Fruit fly (Drosophila melanogaster) whole organism, adult: ENCODE data around the gene CG10996.
A peak's percentile ranks its signal among the peaks of the same experiment; 100 is the strongest.

Experiments
- CG11617 ChIP-seq: fragments of 200-800 bp; sonication (Bioruptor generic); optimal IDR thresholded peaks from 2 replicates; lab custom pipeline; 2017; ENCODE audit warnings: mild to moderate bottlenecking, missing biosample characterization, missing genetic modification reagents, missing genetic modification characterization
- CG14711 ChIP-seq: fragments of 200-800 bp; sonication (Bioruptor generic); optimal IDR thresholded peaks from 2 replicates; lab custom pipeline; 2018; ENCODE audit warnings: missing biosample characterization, mild to moderate bottlenecking, missing genetic modification characterization, moderate library complexity
- CG33017 ChIP-seq: fragments of 200-800 bp; sonication (Bioruptor generic); optimal IDR thresholded peaks from 2 replicates; lab custom pipeline; 2018; ENCODE audit warnings: missing biosample characterization, mild to moderate bottlenecking, missing genetic modification characterization, moderate library complexity
- Clk ChIP-seq: fragments of 200-800 bp; sonication (Bioruptor generic); optimal IDR thresholded peaks from 2 replicates; lab custom pipeline; 2017; ENCODE audit warnings: missing biosample characterization, missing genetic modification characterization
- Hr96 ChIP-seq: fragments of 200-800 bp; sonication (Bioruptor generic); optimal IDR thresholded peaks from 2 replicates; lab custom pipeline; 2016; ENCODE audit warnings: missing biosample characterization, missing genetic modification characterization
- Mnt ChIP-seq: fragments of 200-800 bp; sonication (Bioruptor generic); optimal IDR thresholded peaks from 2 replicates; lab custom pipeline; 2016; ENCODE audit warnings: missing biosample characterization, mild to moderate bottlenecking, missing genetic modification characterization
- bab1 ChIP-seq: fragments of 200-800 bp; sonication (Bioruptor generic); optimal IDR thresholded peaks from 3 replicates; lab custom pipeline; 2019; ENCODE audit warnings: missing biosample characterization, mild to moderate bottlenecking, missing genetic modification characterization, moderate library complexity
- cic ChIP-seq: fragments of 200-800 bp; sonication (Bioruptor generic); optimal IDR thresholded peaks from 2 replicates; lab custom pipeline; 2017; ENCODE audit warnings: missing biosample characterization, mild to moderate bottlenecking, missing genetic modification characterization, moderate library complexity
- cnc ChIP-seq, 2 experiments: fragments of >200 bp; optimal IDR thresholded peaks; 2 replicates each; lab custom pipeline; 2017
- ovo ChIP-seq: fragments of 200-800 bp; sonication (Bioruptor generic); optimal IDR thresholded peaks from 2 replicates; lab custom pipeline; 2016; ENCODE audit warnings: missing biosample characterization, missing genetic modification characterization
- pad ChIP-seq: fragments of 200-800 bp; sonication (Bioruptor generic); optimal IDR thresholded peaks from 3 replicates; lab custom pipeline; 2017; ENCODE audit warnings: missing biosample characterization, missing genetic modification characterization, mild to moderate bottlenecking, moderate library complexity, missing genetic modification reagents
- tj ChIP-seq: fragments of 200-800 bp; sonication (Bioruptor generic); optimal IDR thresholded peaks from 3 replicates; lab custom pipeline; 2017; ENCODE audit warnings: missing biosample characterization, mild to moderate bottlenecking, missing genetic modification characterization, moderate library complexity
- toe ChIP-seq: fragments of 200-800 bp; sonication (Bioruptor generic); optimal IDR thresholded peaks from 2 replicates; lab custom pipeline; 2016; ENCODE audit warnings: missing biosample characterization, missing genetic modification characterization

DNA sequence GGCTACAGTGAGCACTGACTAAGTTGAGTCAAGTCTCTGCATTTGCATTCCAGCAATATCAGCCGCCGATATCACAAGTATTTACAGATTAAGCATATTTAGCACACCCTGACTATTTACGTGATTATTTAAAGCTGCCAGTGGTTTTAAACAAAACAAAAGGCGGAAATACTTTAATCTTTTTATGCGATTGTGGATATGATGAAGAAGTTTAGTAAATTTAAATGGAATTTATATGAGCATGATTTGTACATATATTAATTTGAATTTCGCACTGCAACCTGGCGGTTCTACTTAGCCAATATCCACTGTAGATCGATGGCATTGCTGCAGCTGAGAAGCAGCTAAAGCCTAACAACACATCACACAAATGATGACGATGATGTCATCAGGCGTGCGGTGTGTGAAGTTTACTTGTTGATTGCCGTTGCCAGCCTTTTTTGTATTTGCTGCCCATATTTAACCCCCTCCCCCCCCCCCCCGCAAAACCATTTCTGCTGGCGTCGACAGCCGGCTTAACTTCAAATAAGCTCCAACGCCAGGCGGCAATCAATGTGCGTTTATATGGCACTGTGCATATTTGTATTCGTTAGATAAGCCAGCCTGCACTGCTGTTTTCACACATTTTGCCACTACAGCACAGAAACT is 18.2 kb upstream of the CG10996 start:
- peak; percentile 62 for TF ChIP-seq tj (GFP tag; lab: Kevin White, UChicago)
- peak; percentile 45 for TF ChIP-seq cic (GFP tag; lab: Kevin White, UChicago)
- TF ChIP-seq bab1 = peak; percentile 42
- TF ChIP-seq Hr96 (GFP tag; lab: Kevin White, UChicago) = peak; percentile 60
- TF ChIP-seq toe (GFP tag; lab: Kevin White, UChicago) = peak; percentile 61
- no peak for TF ChIP-seq cnc (optimal IDR thresholded peaks at IDR 0.05; lab: Kevin White, UChicago)
- peak; percentile 45 for TF ChIP-seq CG33017
- peak; percentile 17 for TF ChIP-seq Clk (GFP tag; lab: Kevin White, UChicago)
- TF ChIP-seq ovo (GFP tag; lab: Kevin White, UChicago) = peak; percentile 3
- TF ChIP-seq Mnt (GFP tag; lab: Kevin White, UChicago) = no peak
- TF ChIP-seq pad = peak; percentile 50
- TF ChIP-seq CG11617 = peak; percentile 71
- peak; percentile 50 for TF ChIP-seq CG14711 (tag; lab: Kevin White, UChicago)
